1 fruit fly cellular context compared by ENCODE assay signal in genomic region chr3L:5139312-5139711, dm6.
A peak's percentile ranks its signal among the peaks of the same experiment; 100 is the strongest.
TF ChIP-seq lines count a peak whose summit lies in the region.

Tcs5 (minus strand) TSS chr3L:5139395.
CHMP2B (plus strand) TSS chr3L:5139619.

TF ChIP-seq in whole organism, embryonic, 481 proteins besides CTCF, POLR2A, EP300 and RAD21 (continued from another document and continues in another):
- peak; percentile 97 for TF ChIP-seq ash1 (GFP tag; optimal IDR thresholded peaks at IDR 0.05; lab: Kevin White, UChicago)
- no peak for TF ChIP-seq vnd (GFP tag; IDR thresholded peaks at IDR 0.05; lab: Robert Waterston, UW; ENCODE audit: partially characterized antibody)
- peak; percentile 100 for TF ChIP-seq CG17328 (GFP tag; IDR thresholded peaks at IDR 0.05; lab: Robert Waterston, UW)
- TF ChIP-seq chinmo (GFP tag; IDR thresholded peaks at IDR 0.05; lab: Robert Waterston, UW; ENCODE audit: partially characterized antibody) = 0 out of 4 replicates have a peak, but pooled peaks have one; percentile 52
- TF ChIP-seq wdn (GFP tag; IDR thresholded peaks at IDR 0.05; lab: Robert Waterston, UW) = peak; percentile 100
- no peak for TF ChIP-seq fru (optimal IDR thresholded peaks at IDR 0.05; lab: Kevin White, UChicago)
- TF ChIP-seq CG7372 (GFP tag; IDR thresholded peaks at IDR 0.05; lab: Robert Waterston, UW) = peak; percentile 100
- TF ChIP-seq NFAT (GFP tag; IDR thresholded peaks at IDR 0.05; lab: Robert Waterston, UW) = peak; percentile 100
- peak; percentile 100 for TF ChIP-seq sob (GFP tag; IDR thresholded peaks at IDR 0.05; lab: Robert Waterston, UW)
- peak; percentile 96 for TF ChIP-seq lbe (GFP tag; optimal IDR thresholded peaks at IDR 0.05; lab: Kevin White, UChicago)
- TF ChIP-seq CG16815 (GFP tag; optimal IDR thresholded peaks at IDR 0.05; lab: Kevin White, UChicago) = peak; percentile 100
- TF ChIP-seq trem (tag; optimal IDR thresholded peaks at IDR 0.05; lab: Kevin White, UChicago) = peak; percentile 97
- TF ChIP-seq CG33213 (GFP tag; optimal IDR thresholded peaks at IDR 0.05; lab: Kevin White, UChicago) = peak; percentile 100
- TF ChIP-seq Jarid2 (GFP tag; optimal IDR thresholded peaks at IDR 0.05; lab: Kevin White, UChicago) = peak; percentile 94
- TF ChIP-seq hbn (GFP tag; IDR thresholded peaks at IDR 0.05; lab: Robert Waterston, UW; ENCODE audit: partially characterized antibody) = no peak
- TF ChIP-seq tin (GFP tag; optimal IDR thresholded peaks at IDR 0.05; lab: Kevin White, UChicago) = peak; percentile 100
- peak; percentile 99 for TF ChIP-seq Side (GFP tag; optimal IDR thresholded peaks at IDR 0.05; lab: Kevin White, UChicago)
- TF ChIP-seq CG3847 (GFP tag; IDR thresholded peaks at IDR 0.05; lab: Robert Waterston, UW) = peak; percentile 100
- peak; percentile 100 for TF ChIP-seq chm (GFP tag; IDR thresholded peaks at IDR 0.05; lab: Robert Waterston, UW)
- TF ChIP-seq CG1233 (GFP tag; optimal IDR thresholded peaks at IDR 0.05; lab: Kevin White, UChicago) = peak; percentile 100
- peak in 1 of 2 experiments; percentile 95 for TF ChIP-seq Hr78 (GFP tag; optimal IDR thresholded peaks at IDR 0.05; lab: Kevin White, UChicago)
- peak; percentile 98 for TF ChIP-seq psq (GFP tag; optimal IDR thresholded peaks at IDR 0.05; lab: Kevin White, UChicago)
- TF ChIP-seq bbx (GFP tag; IDR thresholded peaks at IDR 0.05; lab: Robert Waterston, UW; ENCODE audit: partially characterized antibody) = no peak
- no peak for TF ChIP-seq mld (GFP tag; IDR thresholded peaks at IDR 0.05; lab: Robert Waterston, UW; ENCODE audit: partially characterized antibody)
- TF ChIP-seq cwo (GFP tag; optimal IDR thresholded peaks at IDR 0.05; lab: Kevin White, UChicago) = peak; percentile 98
- TF ChIP-seq pb (GFP tag; optimal IDR thresholded peaks at IDR 0.05; lab: Kevin White, UChicago) = peak; percentile 99
- TF ChIP-seq CG17186 (GFP tag; optimal IDR thresholded peaks at IDR 0.05; lab: Kevin White, UChicago) = peak; percentile 96
- peak; percentile 99 for TF ChIP-seq eyg (GFP tag; optimal IDR thresholded peaks at IDR 0.05; lab: Kevin White, UChicago)
- TF ChIP-seq CG10959 (GFP tag; IDR thresholded peaks at IDR 0.05; lab: Robert Waterston, UW) = peak; percentile 100
- peak; percentile 100 for TF ChIP-seq Ada2b (GFP tag; IDR thresholded peaks at IDR 0.05; lab: Robert Waterston, UW)
- TF ChIP-seq tgo (GFP tag; IDR thresholded peaks at IDR 0.05; lab: Robert Waterston, UW) = peak; percentile 100
- no peak for TF ChIP-seq hth (optimal IDR thresholded peaks at IDR 0.05; lab: Kevin White, UChicago)
- TF ChIP-seq tna (GFP tag; IDR thresholded peaks at IDR 0.05; lab: Robert Waterston, UW; ENCODE audit: partially characterized antibody) = no peak
- TF ChIP-seq Dek (tag; optimal IDR thresholded peaks at IDR 0.05; lab: Kevin White, UChicago) = peak; percentile 100
- TF ChIP-seq CG1602 (GFP tag; optimal IDR thresholded peaks at IDR 0.05; lab: Kevin White, UChicago) = peak; percentile 100
- peak; percentile 100 for TF ChIP-seq Rx (GFP tag; IDR thresholded peaks at IDR 0.05; lab: Robert Waterston, UW)
- TF ChIP-seq CG30403 (GFP tag; optimal IDR thresholded peaks at IDR 0.05; lab: Kevin White, UChicago) = peak; percentile 100
- TF ChIP-seq CG18262 (tag; optimal IDR thresholded peaks at IDR 0.05; lab: Kevin White, UChicago) = peak; percentile 97
- peak; percentile 100 for TF ChIP-seq B-H2 (GFP tag; optimal IDR thresholded peaks at IDR 0.05; lab: Kevin White, UChicago)
- TF ChIP-seq Atf6 (GFP tag; IDR thresholded peaks at IDR 0.05; lab: Robert Waterston, UW) = peak; percentile 100
- peak; percentile 100 for TF ChIP-seq Hr3 (GFP tag; optimal IDR thresholded peaks at IDR 0.05; lab: Kevin White, UChicago)
- no peak for TF ChIP-seq hb (GFP tag; IDR thresholded peaks at IDR 0.05; lab: Robert Waterston, UW; ENCODE audit: partially characterized antibody)
- TF ChIP-seq Neu2 (GFP tag; optimal IDR thresholded peaks at IDR 0.05; lab: Kevin White, UChicago; ENCODE audit: borderline replicate concordance) = peak; percentile 97
- TF ChIP-seq Dad (GFP tag; optimal IDR thresholded peaks at IDR 0.05; lab: Kevin White, UChicago) = peak; percentile 98
- TF ChIP-seq lilli (GFP tag; optimal IDR thresholded peaks at IDR 0.05; lab: Kevin White, UChicago) = peak; percentile 100
- TF ChIP-seq CG10274 (GFP tag; optimal IDR thresholded peaks at IDR 0.05; lab: Kevin White, UChicago) = peak; percentile 96
- peak; percentile 100 for TF ChIP-seq Fer3 (tag; optimal IDR thresholded peaks at IDR 0.05; lab: Kevin White, UChicago)
- peak; percentile 51; the same call in 1 of the 3 replicates for TF ChIP-seq CG6791 (GFP tag; IDR thresholded peaks at IDR 0.05; lab: Robert Waterston, UW; ENCODE audit: partially characterized antibody)
- TF ChIP-seq CG10565 (GFP tag; optimal IDR thresholded peaks at IDR 0.05; lab: Kevin White, UChicago) = peak; percentile 98
- TF ChIP-seq CG8944 (GFP tag; optimal IDR thresholded peaks at IDR 0.05; lab: Kevin White, UChicago) = peak; percentile 100
- peak; percentile 100 for TF ChIP-seq CG12744 (GFP tag; optimal IDR thresholded peaks at IDR 0.05; lab: Kevin White, UChicago)
- TF ChIP-seq ewg (GFP tag; optimal IDR thresholded peaks at IDR 0.05; lab: Kevin White, UChicago) = peak; percentile 99
- peak; percentile 100 for TF ChIP-seq dan (GFP tag; IDR thresholded peaks at IDR 0.05; lab: Robert Waterston, UW)
- peak; percentile 99 for TF ChIP-seq emc (GFP tag; optimal IDR thresholded peaks at IDR 0.05; lab: Kevin White, UChicago)
- peak; percentile 98 for TF ChIP-seq run (tag; optimal IDR thresholded peaks at IDR 0.05; lab: Kevin White, UChicago)
- peak; percentile 88 for TF ChIP-seq CG7928 (GFP tag; optimal IDR thresholded peaks at IDR 0.05; lab: Kevin White, UChicago)
- TF ChIP-seq CG15601 (tag; optimal IDR thresholded peaks at IDR 0.05; lab: Kevin White, UChicago) = peak; percentile 99
- TF ChIP-seq CG7987 (GFP tag; optimal IDR thresholded peaks at IDR 0.05; lab: Kevin White, UChicago) = peak; percentile 99
- peak; percentile 100 for TF ChIP-seq CG2202 (tag; optimal IDR thresholded peaks at IDR 0.05; lab: Kevin White, UChicago)
- TF ChIP-seq CG12299 (tag; optimal IDR thresholded peaks at IDR 0.05; lab: Kevin White, UChicago) = peak; percentile 99
- peak; percentile 99 for TF ChIP-seq CG8924 (tag; optimal IDR thresholded peaks at IDR 0.05; lab: Kevin White, UChicago)
- TF ChIP-seq CG3995 (GFP tag; optimal IDR thresholded peaks at IDR 0.05; lab: Kevin White, UChicago) = peak; percentile 89
- TF ChIP-seq kay (GFP tag; optimal IDR thresholded peaks at IDR 0.05; lab: Kevin White, UChicago) = peak; percentile 96
- TF ChIP-seq sima (GFP tag; optimal IDR thresholded peaks at IDR 0.05; lab: Kevin White, UChicago) = peak; percentile 99
- peak; percentile 100 for TF ChIP-seq chn (GFP tag; optimal IDR thresholded peaks at IDR 0.05; lab: Kevin White, UChicago)
- peak; percentile 100 for TF ChIP-seq CG13424 (tag; optimal IDR thresholded peaks at IDR 0.05; lab: Kevin White, UChicago)
- TF ChIP-seq sens (GFP tag; lab: Kevin White, UChicago) = peak; percentile 100
- peak; percentile 100 for TF ChIP-seq CG11456 (GFP tag; IDR thresholded peaks at IDR 0.05; lab: Robert Waterston, UW)
- TF ChIP-seq sqz (GFP tag; optimal IDR thresholded peaks at IDR 0.05; lab: Kevin White, UChicago) = peak; percentile 99
- TF ChIP-seq nmo (GFP tag; optimal IDR thresholded peaks at IDR 0.05; lab: Kevin White, UChicago) = peak; percentile 100
- TF ChIP-seq CG2875 (GFP tag; optimal IDR thresholded peaks at IDR 0.05; lab: Kevin White, UChicago) = peak; percentile 100
- TF ChIP-seq zf30C (GFP tag; optimal IDR thresholded peaks at IDR 0.05; lab: Kevin White, UChicago) = no peak
- TF ChIP-seq CG10321 (GFP tag; IDR thresholded peaks at IDR 0.05; lab: Robert Waterston, UW) = peak; percentile 91
- peak; percentile 99 for TF ChIP-seq en (GFP tag; optimal IDR thresholded peaks at IDR 0.05; lab: Kevin White, UChicago)
- peak; percentile 100 for TF ChIP-seq pho (GFP tag; optimal IDR thresholded peaks at IDR 0.05; lab: Kevin White, UChicago)
- no peak for TF ChIP-seq CG17568 (GFP tag; optimal IDR thresholded peaks at IDR 0.05; lab: Kevin White, UChicago)
- TF ChIP-seq CG15011 (GFP tag; optimal IDR thresholded peaks at IDR 0.05; lab: Kevin White, UChicago) = peak; percentile 99
- peak; percentile 100 for TF ChIP-seq Dip3 (GFP tag; optimal IDR thresholded peaks at IDR 0.05; lab: Kevin White, UChicago)
- TF ChIP-seq Poxn (GFP tag; IDR thresholded peaks at IDR 0.05; lab: Robert Waterston, UW) = peak; percentile 100
- TF ChIP-seq ttk (GFP tag; IDR thresholded peaks at IDR 0.05; lab: Robert Waterston, UW) = peak; percentile 100
- TF ChIP-seq zfh1 (GFP tag; IDR thresholded peaks at IDR 0.05; lab: Robert Waterston, UW) = peak; percentile 100
- peak; percentile 99 for TF ChIP-seq dm (GFP tag; optimal IDR thresholded peaks at IDR 0.05; lab: Kevin White, UChicago)
- TF ChIP-seq Tbp (GFP tag; optimal IDR thresholded peaks at IDR 0.05; lab: Kevin White, UChicago) = no peak
- peak; percentile 100 for TF ChIP-seq CG14014 (GFP tag; IDR thresholded peaks at IDR 0.05; lab: Robert Waterston, UW)
- TF ChIP-seq zfh2 (GFP tag; optimal IDR thresholded peaks at IDR 0.05; lab: Kevin White, UChicago) = peak; percentile 100
- TF ChIP-seq CG2129 (GFP tag; IDR thresholded peaks at IDR 0.05; lab: Robert Waterston, UW; ENCODE audit: partially characterized antibody) = no peak
- TF ChIP-seq CG18599 (GFP tag; optimal IDR thresholded peaks at IDR 0.05; lab: Kevin White, UChicago) = peak; percentile 100
- peak; percentile 85 for TF ChIP-seq Sry-δ (GFP tag; optimal IDR thresholded peaks at IDR 0.05; lab: Kevin White, UChicago)
- peak; percentile 99 for TF ChIP-seq ERR (GFP tag; optimal IDR thresholded peaks at IDR 0.05; lab: Kevin White, UChicago)
- TF ChIP-seq CG13624 (GFP tag; optimal IDR thresholded peaks at IDR 0.05; lab: Kevin White, UChicago) = peak; percentile 100
- TF ChIP-seq Doc3 (GFP tag; IDR thresholded peaks at IDR 0.05; lab: Robert Waterston, UW; ENCODE audit: partially characterized antibody) = no peak
- no peak for TF ChIP-seq abd-A (tag; optimal IDR thresholded peaks at IDR 0.05; lab: Kevin White, UChicago)
- TF ChIP-seq Myb (GFP tag; optimal IDR thresholded peaks at IDR 0.05; lab: Kevin White, UChicago) = peak; percentile 94
- TF ChIP-seq HHEX (GFP tag; optimal IDR thresholded peaks at IDR 0.05; lab: Kevin White, UChicago) = peak; percentile 100
- TF ChIP-seq CG4854 (GFP tag; optimal IDR thresholded peaks at IDR 0.05; lab: Kevin White, UChicago) = peak; percentile 100
- peak; percentile 100 for TF ChIP-seq Xbp1 (GFP tag; optimal IDR thresholded peaks at IDR 0.05; lab: Kevin White, UChicago)
- peak; percentile 98 for TF ChIP-seq CG1792 (GFP tag; optimal IDR thresholded peaks at IDR 0.05; lab: Kevin White, UChicago)
- TF ChIP-seq Stat92E (GFP tag; optimal IDR thresholded peaks at IDR 0.05; lab: Kevin White, UChicago) = peak in 1 of 3 experiments; percentile 24
- peak; percentile 100 for TF ChIP-seq dmrt11E (tag; optimal IDR thresholded peaks at IDR 0.05; lab: Kevin White, UChicago)
- TF ChIP-seq Antp (GFP tag; optimal IDR thresholded peaks at IDR 0.05; lab: Kevin White, UChicago) = peak; percentile 99
- peak; percentile 100 for TF ChIP-seq Xrp1 (GFP tag; IDR thresholded peaks at IDR 0.05; lab: Robert Waterston, UW)
- TF ChIP-seq H15 (GFP tag; IDR thresholded peaks at IDR 0.05; lab: Robert Waterston, UW) = peak; percentile 100
- TF ChIP-seq inv (GFP tag; IDR thresholded peaks at IDR 0.05; lab: Robert Waterston, UW; ENCODE audit: partially characterized antibody) = no peak; the same call in 1 of the 2 replicates
- peak; percentile 99 for TF ChIP-seq sug (tag; optimal IDR thresholded peaks at IDR 0.05; lab: Kevin White, UChicago)
- peak; percentile 100 for TF ChIP-seq PHDP (tag; optimal IDR thresholded peaks at IDR 0.05; lab: Kevin White, UChicago)
- TF ChIP-seq Drgx (GFP tag; IDR thresholded peaks at IDR 0.05; lab: Robert Waterston, UW) = peak; percentile 100
- peak; percentile 100 for TF ChIP-seq cato (GFP tag; optimal IDR thresholded peaks at IDR 0.05; lab: Kevin White, UChicago; ENCODE audit: borderline replicate concordance)
- peak; percentile 45; the same call in 1 of the 3 replicates for TF ChIP-seq Opbp (GFP tag; IDR thresholded peaks at IDR 0.05; lab: Robert Waterston, UW; ENCODE audit: partially characterized antibody)
- TF ChIP-seq Fer1 (GFP tag; optimal IDR thresholded peaks at IDR 0.05; lab: Kevin White, UChicago) = peak; percentile 99
- TF ChIP-seq CG14710 (tag; optimal IDR thresholded peaks at IDR 0.05; lab: Kevin White, UChicago) = peak; percentile 99
- TF ChIP-seq pnt (GFP tag; optimal IDR thresholded peaks at IDR 0.05; lab: Kevin White, UChicago) = peak; percentile 99
- peak; percentile 94 for TF ChIP-seq CG18011 (GFP tag; optimal IDR thresholded peaks at IDR 0.05; lab: Kevin White, UChicago)
- peak; percentile 94 for TF ChIP-seq Adf1 (GFP tag; IDR thresholded peaks at IDR 0.05; lab: Robert Waterston, UW)
- peak; percentile 99 for TF ChIP-seq CG10147 (GFP tag; optimal IDR thresholded peaks at IDR 0.05; lab: Kevin White, UChicago)
- peak; percentile 98 for TF ChIP-seq D19B (GFP tag; optimal IDR thresholded peaks at IDR 0.05; lab: Kevin White, UChicago)
- peak; percentile 99 for TF ChIP-seq odd (GFP tag; optimal IDR thresholded peaks at IDR 0.05; lab: Kevin White, UChicago)
- peak; percentile 100 for TF ChIP-seq ind (GFP tag; optimal IDR thresholded peaks at IDR 0.05; lab: Kevin White, UChicago)
- peak; percentile 100 for TF ChIP-seq CG11085 (GFP tag; IDR thresholded peaks at IDR 0.05; lab: Robert Waterston, UW)
- peak; percentile 100 for TF ChIP-seq HLH3B (GFP tag; IDR thresholded peaks at IDR 0.05; lab: Robert Waterston, UW)
- peak; percentile 100 for TF ChIP-seq Optix (GFP tag; IDR thresholded peaks at IDR 0.05; lab: Robert Waterston, UW)
- TF ChIP-seq gcm2 (GFP tag; optimal IDR thresholded peaks at IDR 0.05; lab: Kevin White, UChicago) = peak; percentile 99
- TF ChIP-seq CG3838 (GFP tag; optimal IDR thresholded peaks at IDR 0.05; lab: Kevin White, UChicago) = peak; percentile 99
- TF ChIP-seq luna (GFP tag; optimal IDR thresholded peaks at IDR 0.05; lab: Kevin White, UChicago) = peak; percentile 99
- TF ChIP-seq otp (GFP tag; IDR thresholded peaks at IDR 0.05; lab: Robert Waterston, UW) = peak; percentile 100
- TF ChIP-seq CG1647 (GFP tag; optimal IDR thresholded peaks at IDR 0.05; lab: Kevin White, UChicago) = peak; percentile 100
- TF ChIP-seq Ets65A (GFP tag; lab: Kevin White, UChicago) = peak; percentile 99
- peak; percentile 100 for TF ChIP-seq Taf1 (GFP tag; IDR thresholded peaks at IDR 0.05; lab: Robert Waterston, UW)
- no peak for TF ChIP-seq h (optimal IDR thresholded peaks at IDR 0.05; lab: Kevin White, UChicago)
- TF ChIP-seq ab (GFP tag; optimal IDR thresholded peaks at IDR 0.05; lab: Kevin White, UChicago) = peak; percentile 99
